Worm (Caenorhabditis elegans) whole organism, L2 larva: ENCODE results near the gene ptl-1.

Source experiments
- ama-1 ChIP-seq: fragments of 150-350 bp; optimal IDR thresholded peaks from 2 replicates; lab custom pipeline; 2018; ENCODE audit warnings: inconsistent platforms
- blmp-1 ChIP-seq: sonication (generic microtip); optimal IDR thresholded peaks from 2 replicates; lab custom pipeline; 2017; ENCODE audit warnings: missing genetic modification characterization, mild to moderate bottlenecking, missing compliant biosample characterization, antibody characterized with exemption, moderate library complexity; ENCODE audit not compliant: insufficient read depth
- elt-3 ChIP-seq: sonication (generic microtip); optimal IDR thresholded peaks from 2 replicates; lab custom pipeline; 2017; ENCODE audit warnings: missing biosample characterization, missing genetic modification characterization
- fos-1 ChIP-seq: fragments of 150-350 bp; optimal IDR thresholded peaks from 2 replicates; lab custom pipeline; 2014; ENCODE audit warnings: missing biosample characterization, missing genetic modification characterization
- mab-5 ChIP-seq: fragments of 150-350 bp; optimal IDR thresholded peaks from 2 replicates; lab custom pipeline; 2014; ENCODE audit warnings: missing biosample characterization, missing genetic modification characterization
- nhr-237 ChIP-seq: fragments of 150-350 bp; optimal IDR thresholded peaks from 2 replicates; lab custom pipeline; 2014; ENCODE audit warnings: missing biosample characterization, missing genetic modification characterization
- unc-62 ChIP-seq: fragments of 150-350 bp; optimal IDR thresholded peaks from 2 replicates; lab custom pipeline; 2014; ENCODE audit warnings: missing biosample characterization, missing genetic modification reagents, missing genetic modification characterization

- TF ChIP-seq mab-5 (tag; lab: Kevin White, UChicago) (no peak), ama-1 (lab: Kevin White, UChicago) (no peak), nhr-237 (no peak), unc-62 (no peak), fos-1 (tag; lab: Kevin White, UChicago) (no peak), blmp-1 (tag; lab: Kevin White, UChicago) (no peak), elt-3 (tag; lab: Kevin White, UChicago) (no peak)
These were observed 10.6 kb upstream of the ptl-1 start for ce11 chrIII:754371-754770.
